Fruit fly (Drosophila melanogaster) whole organism, prepupa: ENCODE data around the gene CG43175.

Experiments
- CG10669 ChIP-seq: fragments of 200-800 bp; sonication (Bioruptor generic); optimal IDR thresholded peaks from 3 replicates; lab custom pipeline; 2018; ENCODE audit warnings: missing biosample characterization, mild to moderate bottlenecking, missing genetic modification characterization, moderate library complexity
- CG11294 ChIP-seq: fragments of 200-800 bp; sonication (Bioruptor generic); IDR thresholded peaks from 2 replicates; pipeline ENCODE4 v1.3.6; 2022; ENCODE audit warnings: missing biosample characterization, missing genetic modification characterization
- CG11902 ChIP-seq: fragments of 200-800 bp; sonication (Bioruptor generic); optimal IDR thresholded peaks from 3 replicates; lab custom pipeline; 2016; ENCODE audit warnings: missing biosample characterization, missing genetic modification characterization
- CG15336 ChIP-seq: fragments of 200-800 bp; sonication (Bioruptor generic); IDR thresholded peaks from 2 replicates; pipeline ENCODE4 v1.3.6; 2022; ENCODE audit warnings: missing biosample characterization, missing genetic modification characterization
- CG31627 ChIP-seq: fragments of 200-800 bp; sonication (Bioruptor generic); optimal IDR thresholded peaks from 3 replicates; lab custom pipeline; 2016; ENCODE audit warnings: missing biosample characterization, missing genetic modification characterization
- CG32006 ChIP-seq: fragments of 200-800 bp; sonication (Bioruptor generic); optimal IDR thresholded peaks from 3 replicates; lab custom pipeline; 2017; ENCODE audit warnings: missing biosample characterization, mild to moderate bottlenecking, missing genetic modification characterization
- CG3919 ChIP-seq: fragments of 200-800 bp; sonication (Bioruptor generic); optimal IDR thresholded peaks from 3 replicates; lab custom pipeline; 2016; ENCODE audit warnings: missing biosample characterization, missing genetic modification characterization
- CG4318 ChIP-seq: fragments of 200-800 bp; sonication (Bioruptor generic); optimal IDR thresholded peaks from 3 replicates; lab custom pipeline; 2017; ENCODE audit warnings: missing biosample characterization, mild to moderate bottlenecking, missing genetic modification characterization
- CG6163 ChIP-seq: fragments of 200-800 bp; sonication (Bioruptor generic); IDR thresholded peaks from 3 replicates; pipeline ENCODE4 v1.3.6; 2022; ENCODE audit warnings: missing biosample characterization, missing genetic modification characterization
- CG6276 ChIP-seq: fragments of 200-800 bp; sonication (Bioruptor generic); optimal IDR thresholded peaks from 2 replicates; lab custom pipeline; 2017; ENCODE audit warnings: missing biosample characterization, mild to moderate bottlenecking, missing genetic modification characterization
- CG7368 ChIP-seq: fragments of 200-800 bp; sonication (Bioruptor generic); optimal IDR thresholded peaks from 3 replicates; lab custom pipeline; 2016; ENCODE audit warnings: missing biosample characterization, missing genetic modification characterization
- Eip78C ChIP-seq: fragments of 200-800 bp; sonication (Bioruptor generic); peaks from one replicate; lab custom pipeline; 2016; ENCODE audit warnings: missing biosample characterization, missing genetic modification characterization
- Ets21C ChIP-seq: fragments of 200-800 bp; sonication (Bioruptor generic); optimal IDR thresholded peaks from 3 replicates; lab custom pipeline; 2016; ENCODE audit warnings: missing biosample characterization, missing genetic modification characterization
- Ets96B ChIP-seq: fragments of 200-800 bp; optimal IDR thresholded peaks from 2 replicates; lab custom pipeline; 2019; ENCODE audit warnings: missing biosample characterization, mild to moderate bottlenecking, missing genetic modification characterization, moderate library complexity
- Gug ChIP-seq: fragments of 200-800 bp; sonication (Bioruptor generic); IDR thresholded peaks from 2 replicates; pipeline ENCODE4 v1.3.6; 2022; ENCODE audit warnings: missing biosample characterization, missing genetic modification characterization
- Hr38 ChIP-seq: sonication (Bioruptor generic); optimal IDR thresholded peaks from 2 replicates; lab custom pipeline; 2016; ENCODE audit warnings: missing biosample characterization, missing genetic modification characterization
- Hr39 ChIP-seq: fragments of 200-800 bp; sonication (Bioruptor generic); optimal IDR thresholded peaks from 2 replicates; lab custom pipeline; 2016; ENCODE audit warnings: missing biosample characterization, missing genetic modification characterization
- Hr4 ChIP-seq: fragments of 200-800 bp; sonication (Bioruptor generic); optimal IDR thresholded peaks from 3 replicates; lab custom pipeline; 2016; ENCODE audit warnings: missing biosample characterization, missing genetic modification characterization
- Lpt ChIP-seq: fragments of 200-800 bp; sonication (Bioruptor generic); optimal IDR thresholded peaks from 3 replicates; lab custom pipeline; 2016; ENCODE audit warnings: missing biosample characterization, missing genetic modification characterization
- Met ChIP-seq: fragments of 200-800 bp; sonication (Bioruptor generic); optimal IDR thresholded peaks from 3 replicates; lab custom pipeline; 2016; ENCODE audit warnings: missing biosample characterization, missing genetic modification characterization
- OdsH ChIP-seq: fragments of 200-800 bp; sonication (Bioruptor generic); optimal IDR thresholded peaks from 3 replicates; lab custom pipeline; 2016; ENCODE audit warnings: missing biosample characterization, missing genetic modification characterization
- Sox15 ChIP-seq: fragments of 200-800 bp; sonication (Bioruptor generic); optimal IDR thresholded peaks from 3 replicates; lab custom pipeline; 2016; ENCODE audit warnings: missing biosample characterization, missing genetic modification characterization
- achi ChIP-seq: fragments of 200-800 bp; sonication (Bioruptor generic); optimal IDR thresholded peaks from 3 replicates; lab custom pipeline; 2016; ENCODE audit warnings: missing biosample characterization, missing genetic modification characterization
- dac ChIP-seq: fragments of 200-800 bp; sonication (Bioruptor generic); optimal IDR thresholded peaks from 2 replicates; lab custom pipeline; 2017; ENCODE audit warnings: missing biosample characterization, mild to moderate bottlenecking, missing genetic modification characterization
- dsx ChIP-seq: fragments of 200-800 bp; optimal IDR thresholded peaks from 3 replicates; lab custom pipeline; 2019; ENCODE audit warnings: missing biosample characterization, mild to moderate bottlenecking, missing genetic modification characterization, moderate library complexity; ENCODE audit not compliant: poor library complexity, severe bottlenecking
- eg ChIP-seq: fragments of 200-800 bp; sonication (Bioruptor generic); IDR thresholded peaks from 3 replicates; pipeline ENCODE4 v1.3.6; 2022; ENCODE audit warnings: missing biosample characterization, missing genetic modification characterization
- fd59A ChIP-seq: fragments of 200-800 bp; sonication (Bioruptor generic); optimal IDR thresholded peaks from 2 replicates; lab custom pipeline; 2017; ENCODE audit warnings: missing biosample characterization, mild to moderate bottlenecking, missing genetic modification characterization, missing genetic modification reagents
- fd85E ChIP-seq: fragments of 200-800 bp; sonication (Bioruptor generic); optimal IDR thresholded peaks from 3 replicates; lab custom pipeline; 2016; ENCODE audit warnings: missing biosample characterization, missing genetic modification characterization
- fkh ChIP-seq: fragments of 200-800 bp; sonication (Bioruptor generic); optimal IDR thresholded peaks from 3 replicates; lab custom pipeline; 2017; ENCODE audit warnings: missing biosample characterization, mild to moderate bottlenecking, missing genetic modification characterization, moderate library complexity
- lz ChIP-seq: fragments of 200-800 bp; sonication (Bioruptor generic); optimal IDR thresholded peaks from 3 replicates; lab custom pipeline; 2016; ENCODE audit warnings: missing biosample characterization, missing genetic modification characterization
- net ChIP-seq: fragments of 200-800 bp; sonication (Bioruptor generic); optimal IDR thresholded peaks from 3 replicates; lab custom pipeline; 2016; ENCODE audit warnings: missing biosample characterization, missing genetic modification characterization
- salr ChIP-seq, 2 experiments: fragments of 200-800 bp; sonication (Bioruptor generic); optimal IDR thresholded peaks; 3 replicates each; lab custom pipeline; 2016 to 2018; ENCODE audit warnings: missing biosample characterization in 2 of 2, missing genetic modification characterization in 2 of 2, mild to moderate bottlenecking in 1 of 2
- spab ChIP-seq: fragments of 200-800 bp; sonication (Bioruptor generic); optimal IDR thresholded peaks from 2 replicates; lab custom pipeline; 2017; ENCODE audit warnings: missing biosample characterization, mild to moderate bottlenecking, missing genetic modification characterization, missing genetic modification reagents
- ss ChIP-seq, 2 experiments: fragments of 200-800 bp; sonication (Bioruptor generic); optimal IDR thresholded peaks; 2 replicates in 1 of 2; 3 replicates in 1 of 2; lab custom pipeline; 2017 to 2018; ENCODE audit warnings: mild to moderate bottlenecking in 2 of 2, missing biosample characterization in 2 of 2, missing genetic modification characterization in 2 of 2, moderate library complexity in 1 of 2
- svp ChIP-seq: fragments of 200-800 bp; sonication (Bioruptor generic); peaks from one replicate; lab custom pipeline; 2016; ENCODE audit warnings: missing biosample characterization, missing genetic modification characterization
- topi ChIP-seq: fragments of 200-800 bp; sonication (Bioruptor generic); optimal IDR thresholded peaks from 3 replicates; lab custom pipeline; 2016; ENCODE audit warnings: missing biosample characterization, missing genetic modification characterization
- vri ChIP-seq: fragments of 200-800 bp; sonication (Bioruptor generic); optimal IDR thresholded peaks from 3 replicates; lab custom pipeline; 2016; ENCODE audit warnings: missing biosample characterization, mild to moderate bottlenecking, missing genetic modification characterization

The CG43175 gene

dm6 chr3R:17619726-17620282 lies 10.7 kb upstream of the CG43175 start (continued):
- TF ChIP-seq Hr39 (GFP tag; lab: Kevin White, UChicago) (no peak), Ets21C (GFP tag; lab: Kevin White, UChicago) (no peak), CG6163 (GFP tag; lab: Robert Waterston, UW) (peak; percentile 76), CG11902 (GFP tag; lab: Kevin White, UChicago) (no peak), fkh (GFP tag; lab: Kevin White, UChicago) (peak; percentile 78), OdsH (GFP tag; lab: Kevin White, UChicago) (no peak), Hr38 (GFP tag; lab: Kevin White, UChicago) (no peak), Eip78C (GFP tag; lab: Kevin White, UChicago) (peak; percentile 85), Hr4 (GFP tag; lab: Kevin White, UChicago) (no peak), CG6276 (peak; percentile 84), achi (GFP tag; lab: Kevin White, UChicago) (no peak), CG32006 (GFP tag; lab: Kevin White, UChicago) (peak; percentile 33), CG11294 (no peak), CG10669 (peak; percentile 48), Sox15 (GFP tag; lab: Kevin White, UChicago) (no peak), ss (GFP tag; optimal IDR thresholded peaks at IDR 0.05; lab: Kevin White, UChicago) (peak; percentile 86 to 88), salr (GFP tag; optimal IDR thresholded peaks at IDR 0.05; lab: Kevin White, UChicago) (no peak), vri (GFP tag; lab: Kevin White, UChicago) (peak; percentile 42), dac (GFP tag; lab: Kevin White, UChicago) (no peak), CG31627 (no peak)

- no peak for TF ChIP-seq CG10669
- TF ChIP-seq Eip78C (GFP tag; lab: Kevin White, UChicago) = peak; percentile 46
These were observed 8.3 kb upstream of the CG43175 start, which contains the start of gene CG14323 for dm6 chr3R:17622062-17622766. CG14323 (minus strand) TSS chr3R:17622112.

dm6 chr3R:17624549-17624948 lies 6.0 kb upstream of the CG43175 start:
- no peak for TF ChIP-seq Hr39 (GFP tag; lab: Kevin White, UChicago)
- no peak for TF ChIP-seq Gug (GFP tag; lab: Robert Waterston, UW)
- TF ChIP-seq OdsH (GFP tag; lab: Kevin White, UChicago) = no peak
- no peak for TF ChIP-seq fd59A (GFP tag; lab: Kevin White, UChicago)
- no peak for TF ChIP-seq net (GFP tag; lab: Kevin White, UChicago)
- peak; percentile 48 for TF ChIP-seq Eip78C (GFP tag; lab: Kevin White, UChicago)
- no peak for TF ChIP-seq fd85E (GFP tag; lab: Kevin White, UChicago)
- no peak for TF ChIP-seq CG11294
- no peak for TF ChIP-seq vri (GFP tag; lab: Kevin White, UChicago)
- TF ChIP-seq Ets21C (GFP tag; lab: Kevin White, UChicago) = no peak
- TF ChIP-seq svp (GFP tag; lab: Kevin White, UChicago) = peak; percentile 53

dm6 chr3R:17624968-17625367 lies 5.5 kb upstream of the CG43175 start, which contains the start of gene AttD:
AttD (plus strand) TSS chr3R:17625268.
- TF ChIP-seq Eip78C (GFP tag; lab: Kevin White, UChicago) (peak; percentile 25), Hr39 (GFP tag; lab: Kevin White, UChicago) (no peak), fd59A (GFP tag; lab: Kevin White, UChicago) (no peak), CG3919 (GFP tag; lab: Kevin White, UChicago) (no peak)

dm6 chr3R:17626827-17627226 lies 3.7 kb upstream of the CG43175 start, which contains the start of gene CG14325:
CG14325 (plus strand) TSS chr3R:17627127.
- TF ChIP-seq CG4318 (GFP tag; lab: Kevin White, UChicago) (no peak), CG7368 (GFP tag; lab: Kevin White, UChicago) (no peak), fkh (GFP tag; lab: Kevin White, UChicago) (no peak), topi (no peak), Ets21C (GFP tag; lab: Kevin White, UChicago) (no peak), Ets96B (no peak), dsx (GFP tag; lab: Kevin White, UChicago) (no peak), fd85E (GFP tag; lab: Kevin White, UChicago) (no peak), Met (GFP tag; lab: Kevin White, UChicago) (no peak), ss (GFP tag; optimal IDR thresholded peaks at IDR 0.05; lab: Kevin White, UChicago) (no peak), achi (GFP tag; lab: Kevin White, UChicago) (no peak), Lpt (GFP tag; lab: Kevin White, UChicago) (no peak), lz (no peak), dac (GFP tag; lab: Kevin White, UChicago) (no peak), CG15336 (no peak), eg (GFP tag; lab: Robert Waterston, UW) (no peak), spab (GFP tag; lab: Kevin White, UChicago) (no peak), fd59A (GFP tag; lab: Kevin White, UChicago) (no peak), salr (GFP tag; optimal IDR thresholded peaks at IDR 0.05; lab: Kevin White, UChicago) (no peak)
